Worm (Caenorhabditis elegans): ENCODE data around the gene K04B12.2.

ce11 chrII:14401098-14401497 lies 36.7 kb downstream of the K04B12.2 start:
- no peak for TF ChIP-seq ztf-29 (GFP tag; IDR thresholded peaks at IDR 0.05)
- TF ChIP-seq ztf-23 (GFP tag; IDR thresholded peaks at IDR 0.05), result no peak
- no peak for TF ChIP-seq med-1 (GFP tag; optimal IDR thresholded peaks at IDR 0.05; ENCODE audit: insufficient read depth)
- TF ChIP-seq T22C8.4 (GFP tag; IDR thresholded peaks at IDR 0.05), result no peak
- no peak for TF ChIP-seq ref-1 (GFP tag; conservative IDR thresholded peaks at IDR 0.05)
- no peak for TF ChIP-seq tab-1 (GFP tag; IDR thresholded peaks at IDR 0.05)
